Fruit fly (Drosophila melanogaster) whole organism, embryonic: Measurements from ENCODE around the gene Blos4.
A peak's percentile ranks its signal among the peaks of the same experiment; 100 is the strongest.

Experiments
- CG2712 ChIP-seq: fragments of 200-800 bp; optimal IDR thresholded peaks from 3 replicates; lab custom pipeline; 2019; ENCODE audit warnings: missing biosample characterization, mild to moderate bottlenecking, missing genetic modification characterization, moderate library complexity
- Scr ChIP-seq: fragments of 200-800 bp; sonication (Bioruptor generic); IDR thresholded peaks from 2 replicates; pipeline ENCODE4 v1.3.6; 2022; ENCODE audit warnings: missing biosample characterization, missing genetic modification characterization; ENCODE audit not compliant: partially characterized antibody
- yki ChIP-seq: fragments of >200 bp; optimal IDR thresholded peaks from 3 replicates; lab custom pipeline; 2018

dm6 chr3L:10856534-10857030, 22.3 kb upstream of the Blos4 start:
- TF ChIP-seq yki: peak; percentile 63
- peak; percentile 39 for TF ChIP-seq CG2712 (tag; lab: Kevin White, UChicago)
- peak; percentile 46; the same call in 1 of the 2 replicates for TF ChIP-seq Scr (GFP tag; lab: Robert Waterston, UW)
